Fruit fly (Drosophila melanogaster): ENCODE data around the gene CG3335.

DNA sequence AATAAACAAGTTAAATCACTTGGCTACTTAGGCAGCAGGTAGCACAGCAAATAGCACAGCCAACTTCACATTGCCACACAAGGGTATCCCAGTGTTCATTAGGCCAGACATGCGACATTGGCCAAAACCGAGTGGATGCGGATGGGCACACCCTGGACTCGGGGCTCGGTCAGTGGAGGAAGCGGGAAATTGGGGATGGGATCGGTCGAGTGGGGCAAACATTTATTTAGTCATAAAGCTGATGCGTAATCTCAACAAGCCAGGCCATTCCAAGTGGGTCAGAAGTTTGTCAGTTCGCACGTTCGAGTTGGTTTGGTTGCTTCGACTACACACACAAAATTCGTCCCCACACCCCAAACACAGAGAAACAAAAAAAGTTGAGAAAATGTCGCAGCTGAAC, 25.3 kb upstream of the CG3335 start, which contains the start of gene CG3222:
- TF ChIP-seq CG34406 (GFP tag; optimal IDR thresholded peaks at IDR 0.05) (no peak), Ets96B (tag; optimal IDR thresholded peaks at IDR 0.05) (no peak), Sox15 (GFP tag; optimal IDR thresholded peaks at IDR 0.05) (no peak), CG6854 (GFP tag; optimal IDR thresholded peaks at IDR 0.05) (no peak), CG16779 (tag; optimal IDR thresholded peaks at IDR 0.05) (no peak), fkh (GFP tag; optimal IDR thresholded peaks at IDR 0.05) (no peak), Eip93F (GFP tag; optimal IDR thresholded peaks at IDR 0.05) (no peak), net (GFP tag; optimal IDR thresholded peaks at IDR 0.05) (no peak), CG11294 (GFP tag; IDR thresholded peaks at IDR 0.05) (no peak), Lpt (GFP tag; optimal IDR thresholded peaks at IDR 0.05) (no peak), spab (GFP tag; optimal IDR thresholded peaks at IDR 0.05) (no peak), Blimp-1 (GFP tag; optimal IDR thresholded peaks at IDR 0.05) (no peak), fd85E (GFP tag; optimal IDR thresholded peaks at IDR 0.05) (no peak), CG3919 (GFP tag; optimal IDR thresholded peaks at IDR 0.05) (no peak)

All from whole organism, prepupa.